Worm (Caenorhabditis elegans): Measurements from ENCODE around the gene F22E5.9.
"Not testable (repeated sequence)": the region's sequence is repeated elsewhere in the genome, so short reads cannot be mapped to it uniquely, and the experiment has no call there.

DNA sequence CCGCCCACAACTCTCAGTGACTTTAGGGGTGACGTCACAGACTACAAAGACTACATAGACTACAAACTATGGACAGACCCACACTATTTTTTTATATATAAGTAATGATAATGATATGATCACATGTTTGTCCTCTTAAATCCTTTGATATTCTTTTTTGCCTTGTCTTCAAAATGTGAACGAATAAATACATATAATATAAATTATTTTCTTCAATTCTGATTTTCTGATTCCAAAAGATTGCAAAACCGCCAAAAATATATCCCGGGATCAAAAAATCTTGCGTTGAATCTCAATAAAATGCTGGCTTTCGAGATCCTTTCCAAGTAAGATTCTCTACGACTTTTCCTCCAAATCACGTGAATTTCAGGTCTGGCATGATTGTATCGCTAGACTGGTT lies 38.0 kb upstream of the F22E5.9 start, which contains the start of gene F33H12.1:
- not testable (repeated sequence) for TF ChIP-seq unc-39 (tag; optimal IDR thresholded peaks at IDR 0.05); nhr-28 (tag; optimal IDR thresholded peaks at IDR 0.05); elt-1 (tag; optimal IDR thresholded peaks at IDR 0.05; ENCODE audit: borderline replicate concordance, insufficient read depth); lsy-2 (tag; optimal IDR thresholded peaks at IDR 0.05); lin-32 (GFP tag; optimal IDR thresholded peaks at IDR 0.05); unc-62 (GFP tag; optimal IDR thresholded peaks at IDR 0.05); mls-2 (tag; optimal IDR thresholded peaks at IDR 0.05); nhr-237 (tag; optimal IDR thresholded peaks at IDR 0.05); lin-13 (tag; optimal IDR thresholded peaks at IDR 0.05); unc-120 (tag; optimal IDR thresholded peaks at IDR 0.05; ENCODE audit: poor library complexity, severe bottlenecking)

All from whole organism, mixed stage, embryonic.